Fruit fly (Drosophila melanogaster) whole organism: ENCODE measurements around the gene CG31793.

ENCODE experiments used
- pan ChIP-seq: fragments of >200 bp; optimal IDR thresholded peaks from 2 replicates; lab custom pipeline; 2017
- usp ChIP-seq: fragments of >200 bp; optimal IDR thresholded peaks from 2 replicates; lab custom pipeline; 2017; ENCODE audit warnings: missing biosample characterization, missing genetic modification characterization, mixed read lengths

DNA sequence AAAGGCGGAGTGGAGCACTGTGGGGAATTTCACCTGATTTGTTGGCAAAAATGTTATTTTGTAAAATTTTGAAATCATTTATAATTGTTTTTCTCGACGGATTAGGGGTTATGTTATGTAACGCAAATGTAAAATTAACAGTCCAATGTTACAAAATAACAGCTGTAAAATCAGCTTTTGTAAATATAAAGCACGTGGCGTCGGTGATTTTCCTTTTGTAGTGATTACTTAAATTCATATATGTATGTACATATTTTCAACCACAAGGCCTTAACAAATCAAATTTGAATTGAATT is 19.0 kb downstream of the CG31793 start, which contains the start of gene CG15172:
- no peak for TF ChIP-seq usp
- no peak for TF ChIP-seq pan (lab: Kevin White, UChicago)
